Worm (Caenorhabditis elegans) whole organism, late embryonic: ENCODE measurements around the gene ubq-1.

Experiments
- ama-1 ChIP-seq: fragments of 150-350 bp; optimal IDR thresholded peaks from 2 replicates; lab custom pipeline; 2014
- ceh-2 ChIP-seq: sonication (generic microtip); optimal IDR thresholded peaks from 2 replicates; lab custom pipeline; 2016; ENCODE audit warnings: missing genotype, missing genetic modification characterization, missing compliant biosample characterization
- ceh-30 ChIP-seq: fragments of 150-350 bp; optimal IDR thresholded peaks from 2 replicates; lab custom pipeline; 2014; ENCODE audit warnings: missing biosample characterization, missing genetic modification characterization
- dmd-4 ChIP-seq: sonication (generic microtip); optimal IDR thresholded peaks from 2 replicates; lab custom pipeline; 2016; ENCODE audit warnings: borderline replicate concordance, missing genetic modification characterization, missing compliant biosample characterization
- dve-1 ChIP-seq: sonication (generic microtip); optimal IDR thresholded peaks from 2 replicates; lab custom pipeline; 2017; ENCODE audit warnings: antibody characterized with exemption, mild to moderate bottlenecking, missing genetic modification characterization, missing compliant biosample characterization
- elt-2 ChIP-seq: sonication (generic microtip); optimal IDR thresholded peaks from 2 replicates; lab custom pipeline; 2016; ENCODE audit warnings: missing genetic modification reagents, missing genetic modification characterization, missing compliant biosample characterization
- nfya-1 ChIP-seq: sonication (generic microtip); optimal IDR thresholded peaks from 2 replicates; lab custom pipeline; 2017; ENCODE audit warnings: missing genetic modification characterization, mild to moderate bottlenecking, missing compliant biosample characterization, antibody characterized with exemption, moderate library complexity
- nhr-11 ChIP-seq: fragments of 150-350 bp; optimal IDR thresholded peaks from 2 replicates; lab custom pipeline; 2014; ENCODE audit warnings: missing biosample characterization, missing genetic modification characterization
- pqm-1 ChIP-seq: sonication (generic microtip); optimal IDR thresholded peaks from 2 replicates; lab custom pipeline; 2016; ENCODE audit warnings: missing genetic modification characterization, missing compliant biosample characterization
- sox-2 ChIP-seq: fragments of 200-800 bp; sonication (Bioruptor generic); IDR thresholded peaks from 2 replicates; pipeline ENCODE4 v1.3.6; 2022; ENCODE audit warnings: missing genetic modification reagents, missing genetic modification characterization, missing compliant biosample characterization
- ttx-3 ChIP-seq: sonication (generic microtip); optimal IDR thresholded peaks from 2 replicates; lab custom pipeline; 2016; ENCODE audit warnings: missing genetic modification reagents, missing genetic modification characterization, missing compliant biosample characterization
- unc-86 ChIP-seq: sonication (generic microtip); optimal IDR thresholded peaks from 2 replicates; lab custom pipeline; 2016; ENCODE audit warnings: missing genetic modification characterization, missing compliant biosample characterization

DNA sequence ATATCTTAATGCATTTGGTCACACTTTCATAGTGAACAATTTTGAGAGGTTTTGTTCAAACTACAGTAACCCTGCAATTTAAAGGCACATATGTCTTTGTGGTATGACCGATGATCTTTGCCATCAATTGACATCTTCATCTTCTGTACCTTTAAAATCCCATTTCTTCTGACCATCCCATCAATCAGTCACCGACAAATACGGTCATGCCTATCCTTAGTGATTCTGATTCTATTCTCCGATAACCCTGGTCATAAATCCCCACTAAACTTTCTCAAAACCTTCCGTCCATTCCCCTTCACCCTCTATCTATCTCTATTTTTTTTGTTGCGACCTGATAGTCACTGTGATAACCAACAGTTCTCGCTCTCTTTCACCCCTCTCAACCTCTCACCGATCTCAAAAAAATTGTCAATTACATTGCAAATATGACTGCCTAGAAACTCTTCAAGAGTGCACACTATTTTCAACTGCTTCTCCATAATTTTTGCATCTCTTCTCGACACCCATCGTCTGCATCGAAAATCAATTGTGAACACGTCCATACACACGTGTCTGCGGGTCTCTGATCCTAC lies 24.1 kb downstream of the ubq-1 start:
- TF ChIP-seq elt-2 (tag; lab: Kevin White, UChicago) = no peak
- no peak for TF ChIP-seq ttx-3
- no peak for TF ChIP-seq ceh-30 (tag; lab: Kevin White, UChicago)
- no peak for TF ChIP-seq nhr-11 (tag; lab: Kevin White, UChicago)
- no peak for TF ChIP-seq ceh-2 (tag; lab: Kevin White, UChicago)
- no peak for TF ChIP-seq dmd-4 (tag; lab: Kevin White, UChicago)
- TF ChIP-seq nfya-1 (tag; lab: Kevin White, UChicago) = no peak
- TF ChIP-seq sox-2 (GFP tag; lab: Robert Waterston, UW) = no peak
- TF ChIP-seq dve-1 (tag; lab: Kevin White, UChicago) = no peak
- no peak for TF ChIP-seq ama-1
- TF ChIP-seq unc-86 (tag; lab: Kevin White, UChicago) = no peak
- TF ChIP-seq pqm-1 = no peak
